Worm (Caenorhabditis elegans) whole organism, L3 larva: ENCODE results near the gene C16A3.2.

Experiments used
- R02D3.7 ChIP-seq: fragments of 150-350 bp; optimal IDR thresholded peaks from 2 replicates; lab custom pipeline; 2014; ENCODE audit warnings: missing biosample characterization, missing genetic modification characterization
- ZK546.5 ChIP-seq: sonication (generic microtip); optimal IDR thresholded peaks from 2 replicates; lab custom pipeline; 2017; ENCODE audit warnings: missing biosample characterization, missing genetic modification characterization
- aly-2 ChIP-seq: fragments of 150-350 bp; optimal IDR thresholded peaks from 2 replicates; lab custom pipeline; 2014; ENCODE audit warnings: missing biosample characterization, missing genetic modification characterization
- ama-1 ChIP-seq: fragments of 150-350 bp; optimal IDR thresholded peaks from 2 replicates; lab custom pipeline; 2018
- ceh-16 ChIP-seq: sonication (generic microtip); optimal IDR thresholded peaks from 2 replicates; lab custom pipeline; 2017; ENCODE audit warnings: missing biosample characterization, missing genetic modification characterization
- ceh-28 ChIP-seq: fragments of 150-350 bp; optimal IDR thresholded peaks from 2 replicates; lab custom pipeline; 2014; ENCODE audit warnings: missing biosample characterization, missing genetic modification reagents, missing genetic modification characterization
- ceh-82 ChIP-seq: fragments of 150-350 bp; optimal IDR thresholded peaks from 2 replicates; lab custom pipeline; 2014; ENCODE audit warnings: missing biosample characterization, missing genetic modification characterization
- daf-12 ChIP-seq: fragments of 150-350 bp; optimal IDR thresholded peaks from 2 replicates; lab custom pipeline; 2014; ENCODE audit warnings: missing biosample characterization, missing genetic modification reagents, missing genetic modification characterization
- egl-27 ChIP-seq: sonication (generic microtip); optimal IDR thresholded peaks from 4 replicates; lab custom pipeline; 2017; ENCODE audit warnings: missing biosample characterization, missing genetic modification reagents, missing genetic modification characterization
- egl-5 ChIP-seq: fragments of 150-350 bp; optimal IDR thresholded peaks from 2 replicates; lab custom pipeline; 2017; ENCODE audit warnings: missing biosample characterization, missing genetic modification reagents, missing genetic modification characterization, inconsistent platforms
- elt-2 ChIP-seq: sonication (generic microtip); optimal IDR thresholded peaks from 2 replicates; lab custom pipeline; 2016; ENCODE audit warnings: missing genetic modification reagents, mild to moderate bottlenecking, missing genetic modification characterization, missing compliant biosample characterization
- elt-3 ChIP-seq, 3 experiments: fragments of 150-350 bp in 1 of 3; sonication (generic microtip) in 2 of 3; optimal IDR thresholded peaks; 2 replicates in 2 of 3; 4 replicates in 1 of 3; lab custom pipeline; 2014 to 2017; ENCODE audit warnings: missing biosample characterization in 3 of 3, missing genetic modification characterization in 3 of 3
- fkh-10 ChIP-seq: sonication (generic microtip); optimal IDR thresholded peaks from 2 replicates; lab custom pipeline; 2017; ENCODE audit warnings: missing biosample characterization, missing genetic modification reagents, missing genetic modification characterization
- fkh-2 ChIP-seq: fragments of 150-350 bp; optimal IDR thresholded peaks from 2 replicates; lab custom pipeline; 2014; ENCODE audit warnings: missing biosample characterization, missing genetic modification reagents, missing genetic modification characterization
- hmg-11 ChIP-seq: sonication (generic microtip); optimal IDR thresholded peaks from 2 replicates; lab custom pipeline; 2016; ENCODE audit warnings: missing genetic modification characterization, missing compliant biosample characterization
- jun-1 ChIP-seq: fragments of 150-350 bp; optimal IDR thresholded peaks from 2 replicates; lab custom pipeline; 2014; ENCODE audit warnings: missing biosample characterization, missing genetic modification reagents, missing genetic modification characterization
- lin-15B ChIP-seq: fragments of 150-350 bp; optimal IDR thresholded peaks from 2 replicates; lab custom pipeline; 2014; ENCODE audit warnings: missing biosample characterization, missing genetic modification characterization
- lin-39 ChIP-seq: fragments of 150-350 bp; optimal IDR thresholded peaks from 2 replicates; lab custom pipeline; 2018; ENCODE audit warnings: missing biosample characterization, missing genetic modification reagents, missing genetic modification characterization
- mdl-1 ChIP-seq: fragments of 150-350 bp; optimal IDR thresholded peaks from 2 replicates; lab custom pipeline; 2014; ENCODE audit warnings: missing biosample characterization, missing genetic modification characterization
- mml-1 ChIP-seq: fragments of 150-350 bp; sonication (generic microtip); optimal IDR thresholded peaks from 3 replicates; lab custom pipeline; 2014; ENCODE audit warnings: missing biosample characterization, missing genetic modification characterization
- nfya-1 ChIP-seq: sonication (generic microtip); optimal IDR thresholded peaks from 2 replicates; lab custom pipeline; 2017; ENCODE audit warnings: missing genetic modification characterization, mild to moderate bottlenecking, missing compliant biosample characterization, antibody characterized with exemption, moderate library complexity; ENCODE audit not compliant: insufficient read depth
- nhr-11 ChIP-seq: fragments of 150-350 bp; optimal IDR thresholded peaks from 2 replicates; lab custom pipeline; 2014; ENCODE audit warnings: missing biosample characterization, missing genetic modification characterization
- nhr-12 ChIP-seq: fragments of 150-350 bp; optimal IDR thresholded peaks from 2 replicates; lab custom pipeline; 2014; ENCODE audit warnings: missing biosample characterization, missing genetic modification characterization
- nhr-237 ChIP-seq: fragments of 150-350 bp; optimal IDR thresholded peaks from 2 replicates; lab custom pipeline; 2014; ENCODE audit warnings: missing biosample characterization, missing genetic modification characterization
- nhr-25 ChIP-seq: sonication (generic microtip); optimal IDR thresholded peaks from 2 replicates; lab custom pipeline; 2017; ENCODE audit warnings: missing biosample characterization, missing genetic modification characterization
- nhr-28 ChIP-seq: fragments of 150-350 bp; optimal IDR thresholded peaks from 2 replicates; lab custom pipeline; 2014; ENCODE audit warnings: missing biosample characterization, missing genetic modification characterization
- nhr-43 ChIP-seq: sonication (generic microtip); optimal IDR thresholded peaks from 2 replicates; lab custom pipeline; 2016; ENCODE audit warnings: mild to moderate bottlenecking, missing genetic modification characterization, missing compliant biosample characterization; ENCODE audit not compliant: poor library complexity, severe bottlenecking
- nhr-77 ChIP-seq: fragments of 150-350 bp; optimal IDR thresholded peaks from 2 replicates; lab custom pipeline; 2014; ENCODE audit warnings: missing biosample characterization, missing genetic modification characterization
- pha-4 ChIP-seq: fragments of 150-350 bp; optimal IDR thresholded peaks from 2 replicates; lab custom pipeline; 2014; ENCODE audit warnings: missing biosample characterization, missing genetic modification reagents, missing genetic modification characterization
- sea-2 ChIP-seq: fragments of 150-350 bp; sonication (generic microtip); optimal IDR thresholded peaks from 4 replicates; lab custom pipeline; 2014; ENCODE audit warnings: missing biosample characterization, missing genetic modification reagents, missing genetic modification characterization
- tbx-2 ChIP-seq: sonication (generic microtip); optimal IDR thresholded peaks from 2 replicates; lab custom pipeline; 2016; ENCODE audit warnings: mild to moderate bottlenecking, missing genetic modification characterization, missing compliant biosample characterization
- ztf-11 ChIP-seq: fragments of 150-350 bp; optimal IDR thresholded peaks from 2 replicates; lab custom pipeline; 2014; ENCODE audit warnings: missing biosample characterization, missing genetic modification characterization
- ztf-4 ChIP-seq: fragments of 150-350 bp; optimal IDR thresholded peaks from 2 replicates; lab custom pipeline; 2014; ENCODE audit warnings: missing biosample characterization, missing genetic modification characterization

Gene C16A3.2

DNA sequence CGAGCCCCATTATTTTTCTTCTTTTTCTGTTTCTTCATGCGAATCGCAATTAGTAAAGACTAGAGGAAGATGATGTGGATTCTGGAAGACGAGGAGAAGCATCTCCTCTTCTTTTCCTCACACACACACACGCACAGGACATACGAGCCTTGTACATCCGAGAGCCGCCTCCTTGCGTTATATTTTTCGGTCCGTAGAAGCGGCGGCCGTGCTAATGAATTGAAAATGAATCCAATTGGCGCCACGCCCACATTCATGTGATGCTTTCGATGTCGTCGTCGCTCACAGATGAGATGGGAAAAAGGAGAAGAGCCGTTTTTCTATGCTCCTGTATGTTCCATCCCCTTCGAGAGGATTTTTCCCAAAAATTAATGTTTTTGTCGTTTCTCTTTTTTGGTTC, 38.2 kb upstream of the C16A3.2 start:
- TF ChIP-seq nfya-1 (peak; percentile 31), ama-1 (peak; percentile 14), pha-4 (no peak), ceh-16 (no peak), nhr-25 (tag; lab: Kevin White, UChicago) (no peak), mdl-1 (no peak), ZK546.5 (tag; lab: Kevin White, UChicago) (no peak), fkh-2 (no peak), ceh-28 (tag; lab: Kevin White, UChicago) (no peak), elt-2 (no peak), daf-12 (tag; lab: Kevin White, UChicago) (no peak), nhr-237 (tag; lab: Kevin White, UChicago) (no peak)

- no peak for TF ChIP-seq nhr-77
- TF ChIP-seq nfya-1 = peak; percentile 20
- TF ChIP-seq tbx-2 (tag; lab: Kevin White, UChicago) = peak; percentile 34
- TF ChIP-seq nhr-43 (tag; lab: Kevin White, UChicago) = no peak
- TF ChIP-seq fkh-10 = peak; percentile 36
- TF ChIP-seq aly-2 (tag; lab: Kevin White, UChicago) = no peak
- TF ChIP-seq ZK546.5 (tag; lab: Kevin White, UChicago) = no peak
- no peak for TF ChIP-seq nhr-25 (tag; lab: Kevin White, UChicago)
- no peak for TF ChIP-seq egl-27 (tag; lab: Kevin White, UChicago)
- no peak for TF ChIP-seq nhr-11 (tag; lab: Kevin White, UChicago)
These were observed 37.2 kb upstream of the C16A3.2 start for ce11 chrIII:6352459-6352858.

DNA sequence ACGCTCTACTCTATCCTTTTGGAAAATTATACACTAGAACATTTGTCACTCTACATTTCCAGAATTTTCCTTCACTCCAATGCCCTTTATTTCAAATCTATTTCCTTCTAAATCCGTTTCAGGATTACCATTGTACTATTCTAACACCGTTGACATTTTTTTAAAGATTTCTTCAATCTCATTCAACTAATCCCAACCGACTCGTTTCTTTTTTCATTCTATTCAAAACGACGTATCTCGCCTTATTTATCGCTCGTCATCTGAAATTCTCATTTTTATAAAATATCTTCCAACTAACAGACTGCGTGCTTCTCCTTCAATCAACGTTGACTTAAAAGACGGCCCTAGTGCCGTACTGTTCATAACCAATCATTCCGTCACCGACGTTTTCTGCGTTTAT, 36.5 kb upstream of the C16A3.2 start, which contains the start of gene akap-1:
TSS of gene akap-1 (plus strand) at position 301 of the 400 bp plus-strand sequence.
- TF ChIP-seq lin-15B (tag; lab: Kevin White, UChicago) (no peak), nhr-28 (tag; lab: Kevin White, UChicago) (no peak), aly-2 (tag; lab: Kevin White, UChicago) (no peak), ceh-82 (tag; lab: Kevin White, UChicago) (no peak), lin-39 (tag; lab: Kevin White, UChicago) (no peak), ztf-4 (tag; lab: Kevin White, UChicago) (no peak), R02D3.7 (tag; lab: Kevin White, UChicago) (no peak), daf-12 (tag; lab: Kevin White, UChicago) (no peak), elt-3 (tag; optimal IDR thresholded peaks at IDR 0.05; lab: Kevin White, UChicago) (no peak), elt-2 (no peak), ztf-11 (tag; lab: Kevin White, UChicago) (no peak), nfya-1 (no peak), sea-2 (no peak)

- peak; percentile 19 for TF ChIP-seq pha-4
- no peak for TF ChIP-seq R02D3.7 (tag; lab: Kevin White, UChicago)
- TF ChIP-seq, all 47 proteins: peak for 1
These were observed 34.3 kb upstream of the C16A3.2 start for ce11 chrIII:6355359-6355758.

DNA sequence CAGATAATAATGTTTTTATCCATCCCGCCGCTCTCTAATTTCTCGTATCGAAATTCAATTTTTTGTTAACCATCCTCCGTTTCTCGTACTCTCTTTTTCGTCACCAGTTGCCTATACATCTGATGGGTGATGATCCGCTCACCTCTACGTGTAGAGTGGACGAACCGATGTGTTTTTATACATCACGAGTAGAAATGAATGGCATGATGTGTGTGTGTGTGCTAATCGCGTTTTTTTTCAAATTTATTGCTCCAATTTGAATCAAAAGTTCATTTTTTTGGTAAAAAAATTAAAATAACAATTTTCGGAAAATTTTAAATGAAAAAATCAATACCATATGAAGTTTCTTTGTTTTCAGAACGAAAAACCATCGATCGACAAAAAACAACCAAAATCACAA, 33.6 kb upstream of the C16A3.2 start:
- TF ChIP-seq nhr-12 (tag; lab: Kevin White, UChicago) = no peak
- TF ChIP-seq egl-5 (tag; lab: Kevin White, UChicago) = peak; percentile 17
- no peak for TF ChIP-seq mml-1
- no peak for TF ChIP-seq jun-1 (tag; lab: Kevin White, UChicago)
- TF ChIP-seq ama-1 = no peak
- no peak for TF ChIP-seq daf-12 (tag; lab: Kevin White, UChicago)
- TF ChIP-seq ceh-82 (tag; lab: Kevin White, UChicago) = no peak
- TF ChIP-seq hmg-11 (tag; lab: Kevin White, UChicago) = no peak
- TF ChIP-seq, all 47 proteins: peak for 1

ce11 chrIII:6356764-6357163, 32.9 kb upstream of the C16A3.2 start:
- TF ChIP-seq fkh-10 = no peak
- TF ChIP-seq ama-1 = peak; percentile 11
- TF ChIP-seq, all 47 proteins: peak for 1
